Worm (Caenorhabditis elegans): ENCODE data around the gene R08C7.1.

DNA sequence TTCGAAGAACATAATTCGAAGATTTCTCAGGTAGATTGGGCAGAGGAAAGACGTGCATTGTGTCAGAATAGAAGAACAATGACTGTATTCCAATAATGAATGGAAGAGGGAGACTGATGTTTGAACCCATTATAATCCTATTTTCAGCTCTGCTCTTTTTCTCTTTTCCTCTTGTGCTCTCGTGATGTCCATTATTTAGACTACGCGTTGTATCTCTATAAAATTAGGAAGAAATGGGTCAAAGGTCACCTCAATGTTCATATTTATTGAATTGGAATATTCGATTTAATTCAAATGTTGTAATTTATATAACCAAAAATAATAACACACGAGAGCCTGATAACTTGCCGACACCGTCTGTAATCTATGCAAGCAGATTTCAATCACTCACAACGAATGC, 12.5 kb upstream of the R08C7.1 start, which contains the start of gene fbxb-74:
- TF ChIP-seq hlh-13 (GFP tag; optimal IDR thresholded peaks at IDR 0.05): no peak
- no peak for TF ChIP-seq ceh-14 (tag; optimal IDR thresholded peaks at IDR 0.05)
- no peak for TF ChIP-seq dve-1 (tag; optimal IDR thresholded peaks at IDR 0.05)
